Fruit fly (Drosophila melanogaster): Measurements from ENCODE around the gene CG8086.
A peak's percentile ranks its signal among the peaks of the same experiment; 100 is the strongest.

Gene CG8086

dm6 chr2L:8290653-8291233, 33.4 kb upstream of the CG8086 start (continued):
- peak; percentile 79 for TF ChIP-seq CG10669 (GFP tag; optimal IDR thresholded peaks at IDR 0.05)
- TF ChIP-seq CG11762 (GFP tag; optimal IDR thresholded peaks at IDR 0.05; ENCODE audit: insufficient read depth), result peak; percentile 62
- TF ChIP-seq ss (GFP tag; optimal IDR thresholded peaks at IDR 0.05), result peak; percentile 86 to 87
- TF ChIP-seq CG6792 (GFP tag; optimal IDR thresholded peaks at IDR 0.05), result peak; percentile 86
- TF ChIP-seq CG32006 (GFP tag; optimal IDR thresholded peaks at IDR 0.05), result peak; percentile 76
- peak; percentile 87 for TF ChIP-seq Hr39 (GFP tag; optimal IDR thresholded peaks at IDR 0.05)
- peak; percentile 85 for TF ChIP-seq Hr4 (GFP tag; optimal IDR thresholded peaks at IDR 0.05)
- TF ChIP-seq CG6163 (GFP tag; IDR thresholded peaks at IDR 0.05), result peak; percentile 95
- TF ChIP-seq Lpt (GFP tag; optimal IDR thresholded peaks at IDR 0.05), result peak; percentile 32
- peak; percentile 82 for TF ChIP-seq net (GFP tag; optimal IDR thresholded peaks at IDR 0.05)
- TF ChIP-seq lz (GFP tag; optimal IDR thresholded peaks at IDR 0.05), result peak; percentile 87
- TF ChIP-seq CG6808 (GFP tag; optimal IDR thresholded peaks at IDR 0.05), result peak; percentile 84
- TF ChIP-seq CG4318 (GFP tag; optimal IDR thresholded peaks at IDR 0.05), result peak; percentile 51
- peak; percentile 72 for TF ChIP-seq CG34406 (GFP tag; optimal IDR thresholded peaks at IDR 0.05)
- peak; percentile 79 for TF ChIP-seq Ets21C (GFP tag; optimal IDR thresholded peaks at IDR 0.05)
- peak; percentile 86 for TF ChIP-seq acj6 (GFP tag; optimal IDR thresholded peaks at IDR 0.05)
- peak; percentile 91 for TF ChIP-seq Met (GFP tag; optimal IDR thresholded peaks at IDR 0.05)

dm6 chr2L:8290092-8290424, 32.8 kb upstream of the CG8086 start:
- TF ChIP-seq Eip78C (GFP tag) (peak; percentile 35), CG11294 (GFP tag; IDR thresholded peaks at IDR 0.05) (no peak), spab (GFP tag; optimal IDR thresholded peaks at IDR 0.05) (no peak)

DNA sequence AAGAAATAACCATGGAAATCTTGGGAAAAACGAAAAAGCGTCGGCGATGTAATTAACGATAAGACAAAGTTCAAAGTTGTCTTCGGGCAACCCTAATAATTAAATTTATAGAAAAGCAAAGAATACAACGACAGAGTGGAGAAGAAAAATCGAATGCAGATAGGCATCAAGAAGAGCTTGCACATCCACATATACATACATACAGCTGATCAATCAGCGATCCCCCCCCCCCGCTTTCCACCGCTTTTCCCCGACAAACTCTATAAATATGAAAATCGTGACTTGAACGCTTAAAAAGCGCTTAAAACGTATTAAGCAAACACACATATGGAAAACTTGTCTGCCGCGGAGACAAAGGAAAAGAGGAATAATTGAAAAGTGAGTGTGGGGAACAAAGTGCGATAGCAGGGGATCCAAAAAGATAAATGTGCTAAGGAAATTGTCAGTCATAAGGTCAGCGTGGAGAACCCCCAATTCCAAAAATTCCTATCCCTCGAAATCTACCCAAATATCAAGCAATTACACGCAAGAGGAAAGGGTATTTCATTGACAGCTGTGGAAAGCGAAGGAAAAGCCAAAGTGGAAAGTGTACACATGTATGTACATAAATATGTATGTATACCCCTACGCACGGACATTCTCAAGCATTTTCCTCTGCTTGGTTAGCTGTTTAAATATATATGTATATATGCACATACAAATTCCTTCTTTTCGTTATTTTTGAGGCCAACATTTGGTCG, 32.2 kb upstream of the CG8086 start:
- peak; percentile 54 for TF ChIP-seq Eip78C (GFP tag)
- peak; percentile 76 for TF ChIP-seq svp (GFP tag)
- peak; percentile 73 for TF ChIP-seq fkh (GFP tag; optimal IDR thresholded peaks at IDR 0.05)
- TF ChIP-seq Hr38 (GFP tag; optimal IDR thresholded peaks at IDR 0.05), result no peak
- TF ChIP-seq CG6792 (GFP tag; optimal IDR thresholded peaks at IDR 0.05), result no peak

- TF ChIP-seq Eip78C (GFP tag), result peak; percentile 42
- no peak for TF ChIP-seq acj6 (GFP tag; optimal IDR thresholded peaks at IDR 0.05)
- no peak for TF ChIP-seq CG4318 (GFP tag; optimal IDR thresholded peaks at IDR 0.05)
Observed at dm6 chr2L:8288087-8288486, 30.8 kb upstream of the CG8086 start.

DNA sequence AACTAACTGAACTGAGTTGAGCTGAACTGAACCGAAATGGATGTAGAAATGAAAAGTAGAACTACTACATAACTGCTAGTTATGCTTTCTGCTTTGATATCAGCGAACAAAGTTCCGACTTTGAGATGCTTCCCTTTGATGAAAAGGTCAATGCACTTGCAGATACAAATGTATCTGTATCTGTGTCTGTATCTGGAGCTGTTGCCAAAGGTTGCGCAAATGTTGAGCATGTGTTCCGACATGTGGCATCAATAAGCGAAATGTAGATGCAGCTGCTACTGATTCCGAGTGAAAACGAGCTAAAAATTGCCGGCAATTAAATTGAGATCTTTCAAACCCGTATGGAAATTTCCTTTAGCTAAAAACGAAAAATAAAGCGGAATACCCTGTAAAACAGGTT, 29.3 kb upstream of the CG8086 start:
- TF ChIP-seq CG8319 (GFP tag; optimal IDR thresholded peaks at IDR 0.05) (no peak), net (GFP tag; optimal IDR thresholded peaks at IDR 0.05) (peak; percentile 12), lz (GFP tag; optimal IDR thresholded peaks at IDR 0.05) (no peak), achi (GFP tag; optimal IDR thresholded peaks at IDR 0.05) (no peak), Gug (GFP tag; IDR thresholded peaks at IDR 0.05) (no peak)

DNA sequence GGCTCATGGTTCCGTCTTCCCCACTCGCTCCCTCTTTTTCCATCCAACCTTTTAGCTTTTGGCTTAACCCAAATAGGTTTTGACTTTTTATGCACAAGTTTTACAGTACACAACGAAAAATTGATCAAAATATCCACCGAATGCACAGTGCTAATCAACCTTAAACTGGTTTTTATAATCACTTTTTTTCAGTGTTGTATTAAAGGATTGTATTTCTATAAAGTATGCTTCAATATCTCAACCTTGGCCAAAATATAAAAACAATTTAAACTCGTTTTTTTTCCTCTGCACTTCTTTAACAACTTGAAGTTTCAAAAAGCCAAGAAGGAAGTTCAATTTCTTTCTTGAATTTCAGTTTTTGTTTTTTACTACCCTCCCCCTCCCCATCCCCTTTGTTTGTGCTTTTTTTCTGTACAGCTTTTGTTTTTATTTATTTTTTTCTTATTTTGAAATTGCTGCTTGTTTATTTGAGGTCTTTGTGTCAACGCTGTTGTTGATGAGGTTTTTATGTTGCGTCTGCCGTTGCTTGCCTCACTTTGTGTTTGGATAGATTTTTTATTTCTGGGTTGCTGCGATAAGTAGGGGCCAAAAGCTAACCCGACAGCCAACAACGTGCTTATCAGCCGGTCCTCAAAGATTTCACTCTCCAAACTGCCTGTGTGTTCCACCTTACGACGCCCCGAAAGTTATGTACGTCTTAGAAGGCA, 27.8 kb upstream of the CG8086 start:
- TF ChIP-seq CG6808 (GFP tag; optimal IDR thresholded peaks at IDR 0.05) (no peak), spab (GFP tag; optimal IDR thresholded peaks at IDR 0.05) (no peak), pdm3 (GFP tag; optimal IDR thresholded peaks at IDR 0.05) (peak; percentile 4), Eip75B (GFP tag; optimal IDR thresholded peaks at IDR 0.05) (peak; percentile 45), CG15336 (GFP tag; IDR thresholded peaks at IDR 0.05) (peak; percentile 31), net (GFP tag; optimal IDR thresholded peaks at IDR 0.05) (peak; percentile 11), Sox102F (GFP tag; optimal IDR thresholded peaks at IDR 0.05) (peak; percentile 34), CG6276 (GFP tag; optimal IDR thresholded peaks at IDR 0.05) (peak; percentile 31), acj6 (GFP tag; optimal IDR thresholded peaks at IDR 0.05) (peak; percentile 13), CG6792 (GFP tag; optimal IDR thresholded peaks at IDR 0.05) (peak; percentile 6), Hr4 (GFP tag; optimal IDR thresholded peaks at IDR 0.05) (peak; percentile 29), Hr39 (GFP tag; optimal IDR thresholded peaks at IDR 0.05) (peak; percentile 13), svp (GFP tag) (peak; percentile 82), eg (GFP tag; IDR thresholded peaks at IDR 0.05) (peak; percentile 23; the same call in 1 of the 3 replicates), Met (GFP tag; optimal IDR thresholded peaks at IDR 0.05) (peak; percentile 26), Smox (GFP tag; optimal IDR thresholded peaks at IDR 0.05) (no peak), OdsH (GFP tag; optimal IDR thresholded peaks at IDR 0.05) (no peak), CG34406 (GFP tag; optimal IDR thresholded peaks at IDR 0.05) (peak; percentile 15), ss (GFP tag; optimal IDR thresholded peaks at IDR 0.05) (peak in 1 of 2 experiments; percentile 4), CG32006 (GFP tag; optimal IDR thresholded peaks at IDR 0.05) (peak; percentile 48), esn (GFP tag; optimal IDR thresholded peaks at IDR 0.05) (peak; percentile 5), fkh (GFP tag; optimal IDR thresholded peaks at IDR 0.05) (peak; percentile 29), CG6163 (GFP tag; IDR thresholded peaks at IDR 0.05) (peak; percentile 52; the same call in 1 of the 3 replicates), dsx (GFP tag; optimal IDR thresholded peaks at IDR 0.05; ENCODE audit: poor library complexity, severe bottlenecking) (no peak), achi (GFP tag; optimal IDR thresholded peaks at IDR 0.05) (peak; percentile 32)

Data from whole organism, prepupa.